Worm (Caenorhabditis elegans) whole organism, L4 larva: ENCODE measurements around the gene bath-45.
A peak's percentile ranks its signal among the peaks of the same experiment; 100 is the strongest.

Experiments
- F26F4.8 ChIP-seq: fragments of 200-800 bp; sonication (Bioruptor generic); conservative IDR thresholded peaks from 2 replicates; pipeline ENCODE4 v1.3.6; 2022; ENCODE audit warnings: missing genetic modification characterization, missing compliant biosample characterization
- F44E2.7 ChIP-seq: fragments of 200-800 bp; sonication (Bioruptor generic); IDR thresholded peaks from 2 replicates; pipeline ENCODE4 v2.1.2; 2022; ENCODE audit warnings: missing genetic modification characterization, missing compliant biosample characterization
- R02D3.7 ChIP-seq: fragments of 150-350 bp; sonication (generic microtip); optimal IDR thresholded peaks from 3 replicates; lab custom pipeline; 2014; ENCODE audit warnings: missing biosample characterization, missing genetic modification characterization
- T20F7.1 ChIP-seq: fragments of 200-800 bp; sonication (Bioruptor generic); optimal IDR thresholded peaks from 2 replicates; lab custom pipeline; 2018; ENCODE audit warnings: mild to moderate bottlenecking, missing genetic modification characterization, missing compliant biosample characterization
- Y5F2A.4 ChIP-seq: fragments of 200-800 bp; sonication (Bioruptor generic); optimal IDR thresholded peaks from 2 replicates; lab custom pipeline; 2018; ENCODE audit warnings: mild to moderate bottlenecking, missing genetic modification characterization, missing compliant biosample characterization
- ZK337.2 ChIP-seq: fragments of 200-800 bp; sonication (Bioruptor generic); IDR thresholded peaks from 2 replicates; pipeline ENCODE4 v1.3.6; 2022; ENCODE audit warnings: missing genetic modification reagents, missing genetic modification characterization, missing compliant biosample characterization
- aha-1 ChIP-seq: fragments of 150-350 bp; peaks from one replicate; lab custom pipeline; 2014; ENCODE audit warnings: missing biosample characterization, missing genetic modification characterization
- ama-1 ChIP-seq: fragments of 150-350 bp; optimal IDR thresholded peaks from 2 replicates; lab custom pipeline; 2014; ENCODE audit warnings: inconsistent platforms, mixed read lengths
- attf-4 ChIP-seq: sonication (generic microtip); optimal IDR thresholded peaks from 3 replicates; lab custom pipeline; 2017; ENCODE audit warnings: missing biosample characterization, missing genetic modification characterization
- ceh-32 ChIP-seq: sonication (generic microtip); optimal IDR thresholded peaks from 2 replicates; lab custom pipeline; 2016; ENCODE audit warnings: mild to moderate bottlenecking, missing genetic modification characterization, missing compliant biosample characterization; ENCODE audit not compliant: poor library complexity
- ceh-44 ChIP-seq: fragments of 200-800 bp; sonication (Bioruptor generic); IDR thresholded peaks from 2 replicates; pipeline ENCODE4 v1.3.6; 2022; ENCODE audit warnings: missing genetic modification reagents, missing genetic modification characterization, missing compliant biosample characterization
- ctbp-1 ChIP-seq: fragments of 200-800 bp; sonication (Bioruptor generic); IDR thresholded peaks from 2 replicates; pipeline ENCODE4 v1.3.6; 2022; ENCODE audit warnings: missing genetic modification reagents, missing genetic modification characterization, missing compliant biosample characterization
- daf-12 ChIP-seq: fragments of 150-350 bp; optimal IDR thresholded peaks from 2 replicates; lab custom pipeline; 2014; ENCODE audit warnings: missing biosample characterization, missing genetic modification reagents, missing genetic modification characterization
- daf-16 ChIP-seq, 3 experiments: sonication (generic microtip); optimal IDR thresholded peaks; 2 replicates each; lab custom pipeline; 2016 to 2017; ENCODE audit warnings: missing genetic modification characterization in 3 of 3, missing genetic modification reagents in 3 of 3, mild to moderate bottlenecking in 2 of 3, missing compliant biosample characterization in 2 of 3, missing biosample characterization in 1 of 3, moderate library complexity in 1 of 3
- daf-19 ChIP-seq: fragments of 200-800 bp; sonication (Bioruptor generic); conservative IDR thresholded peaks from 2 replicates; pipeline ENCODE4 v1.3.6; 2022; ENCODE audit warnings: missing genetic modification characterization, missing compliant biosample characterization
- dmd-6 ChIP-seq: fragments of 200-800 bp; sonication (Bioruptor generic); IDR thresholded peaks from 2 replicates; pipeline ENCODE4 v1.3.6; 2022; ENCODE audit warnings: missing genetic modification reagents, missing genetic modification characterization, missing compliant biosample characterization
- dmd-8 ChIP-seq: fragments of 200-800 bp; sonication (Bioruptor generic); IDR thresholded peaks from 2 replicates; pipeline ENCODE4 v1.3.6; 2022; ENCODE audit warnings: missing genetic modification characterization, missing compliant biosample characterization
- dpl-1 ChIP-seq: fragments of 150-350 bp; optimal IDR thresholded peaks from 2 replicates; lab custom pipeline; 2014; ENCODE audit warnings: missing biosample characterization, missing genetic modification reagents, missing genetic modification characterization
- dve-1 ChIP-seq: sonication (generic microtip); optimal IDR thresholded peaks from 2 replicates; lab custom pipeline; 2017; ENCODE audit warnings: antibody characterized with exemption, mild to moderate bottlenecking, missing genetic modification characterization, missing compliant biosample characterization; ENCODE audit not compliant: insufficient read depth
- egl-27 ChIP-seq: sonication (generic microtip); optimal IDR thresholded peaks from 3 replicates; lab custom pipeline; 2017; ENCODE audit warnings: missing biosample characterization, missing genetic modification reagents, missing genetic modification characterization
- egl-43 ChIP-seq: fragments of 200-800 bp; sonication (Bioruptor generic); IDR thresholded peaks from 2 replicates; pipeline ENCODE4 v1.3.6; 2022; ENCODE audit warnings: missing genetic modification reagents, missing genetic modification characterization, missing compliant biosample characterization
- hif-1 ChIP-seq, 2 experiments: sonication (generic microtip); optimal IDR thresholded peaks; 2 replicates each; lab custom pipeline; 2016 to 2017; ENCODE audit warnings: missing compliant biosample characterization in 2 of 2, missing genetic modification characterization in 2 of 2, missing genetic modification reagents in 2 of 2, missing genotype in 2 of 2, mild to moderate bottlenecking in 1 of 2
- hmg-1.1 ChIP-seq: fragments of 200-800 bp; sonication (Bioruptor generic); IDR thresholded peaks from 2 replicates; pipeline ENCODE4 v1.3.6; 2022; ENCODE audit warnings: missing genetic modification reagents, missing genetic modification characterization, missing compliant biosample characterization
- lim-7 ChIP-seq: fragments of 200-800 bp; sonication (Bioruptor generic); IDR thresholded peaks from 2 replicates; pipeline ENCODE4 v1.3.6; 2022; ENCODE audit warnings: missing genetic modification characterization, missing compliant biosample characterization
- lin-13 ChIP-seq: fragments of 150-350 bp; optimal IDR thresholded peaks from 2 replicates; lab custom pipeline; 2014; ENCODE audit warnings: missing biosample characterization, missing genetic modification reagents, missing genetic modification characterization
- lin-29 ChIP-seq: fragments of 200-800 bp; sonication (Bioruptor generic); IDR thresholded peaks from 2 replicates; pipeline ENCODE4 v1.3.6; 2022; ENCODE audit warnings: missing genetic modification reagents, missing genetic modification characterization, missing compliant biosample characterization
- lin-38 ChIP-seq: fragments of 200-800 bp; sonication (Bioruptor generic); IDR thresholded peaks from 2 replicates; pipeline ENCODE4 v1.3.6; 2022; ENCODE audit warnings: missing genetic modification reagents, missing genetic modification characterization, missing compliant biosample characterization
- lin-39 ChIP-seq: fragments of 150-350 bp; optimal IDR thresholded peaks from 2 replicates; lab custom pipeline; 2014; ENCODE audit warnings: missing biosample characterization, missing genetic modification reagents, missing genetic modification characterization
- lir-3 ChIP-seq: sonication (generic microtip); optimal IDR thresholded peaks from 2 replicates; lab custom pipeline; 2016; ENCODE audit warnings: mild to moderate bottlenecking, missing genetic modification characterization, missing compliant biosample characterization
- mdt-29 ChIP-seq: fragments of 200-800 bp; sonication (Bioruptor generic); IDR thresholded peaks from 2 replicates; pipeline ENCODE4 v1.3.6; 2022; ENCODE audit warnings: missing genetic modification reagents, missing genetic modification characterization, missing compliant biosample characterization
- mxl-2 ChIP-seq: fragments of 200-800 bp; sonication (Bioruptor generic); conservative IDR thresholded peaks from 2 replicates; pipeline ENCODE4 v1.3.6; 2022; ENCODE audit warnings: missing genetic modification reagents, missing genetic modification characterization, missing compliant biosample characterization
- mxl-3 ChIP-seq: fragments of 200-800 bp; sonication (Bioruptor generic); optimal IDR thresholded peaks from 2 replicates; lab custom pipeline; 2018; ENCODE audit warnings: mild to moderate bottlenecking, missing genetic modification characterization, missing compliant biosample characterization
- nhr-10 ChIP-seq: fragments of 150-350 bp; optimal IDR thresholded peaks from 2 replicates; lab custom pipeline; 2014; ENCODE audit warnings: missing biosample characterization, missing genetic modification characterization
- nhr-237 ChIP-seq: sonication (generic microtip); optimal IDR thresholded peaks from 2 replicates; lab custom pipeline; 2017; ENCODE audit warnings: missing biosample characterization, missing genetic modification characterization
- nhr-25 ChIP-seq: sonication (generic microtip); optimal IDR thresholded peaks from 2 replicates; lab custom pipeline; 2017; ENCODE audit warnings: missing genetic modification characterization, mild to moderate bottlenecking, missing compliant biosample characterization, antibody characterized with exemption, moderate library complexity, borderline replicate concordance; ENCODE audit not compliant: insufficient read depth
- nhr-28 ChIP-seq: fragments of 150-350 bp; optimal IDR thresholded peaks from 2 replicates; lab custom pipeline; 2014; ENCODE audit warnings: missing biosample characterization, missing genetic modification characterization
- nhr-41 ChIP-seq: fragments of 200-800 bp; sonication (Bioruptor generic); IDR thresholded peaks from 2 replicates; pipeline ENCODE4 v1.3.6; 2022; ENCODE audit warnings: missing genetic modification reagents, missing genetic modification characterization, missing compliant biosample characterization
- nhr-42 ChIP-seq: fragments of 200-800 bp; sonication (Bioruptor generic); IDR thresholded peaks from 2 replicates; pipeline ENCODE4 v1.3.6; 2022; ENCODE audit warnings: missing genetic modification characterization, missing compliant biosample characterization
- nhr-48 ChIP-seq: sonication (generic microtip); optimal IDR thresholded peaks from 2 replicates; lab custom pipeline; 2016; ENCODE audit warnings: mild to moderate bottlenecking, missing genetic modification characterization, missing compliant biosample characterization
- nhr-6 ChIP-seq: fragments of 150-350 bp; optimal IDR thresholded peaks from 2 replicates; lab custom pipeline; 2014; ENCODE audit warnings: missing biosample characterization, missing genetic modification characterization
- nhr-77 ChIP-seq: fragments of 150-350 bp; optimal IDR thresholded peaks from 2 replicates; lab custom pipeline; 2014; ENCODE audit warnings: missing biosample characterization, missing genetic modification characterization
- pha-4 ChIP-seq, 2 experiments: fragments of 150-350 bp in 1 of 2; fragments of 200-800 bp in 1 of 2; sonication (Bioruptor generic) in 1 of 2; IDR thresholded peaks in 1 of 2; optimal IDR thresholded peaks in 1 of 2; 2 replicates each; pipeline versions ENCODE4 v1.3.6 to Lab custom; 2014 to 2022; ENCODE audit warnings: missing genetic modification characterization in 2 of 2, missing genetic modification reagents in 2 of 2, missing biosample characterization in 1 of 2, missing compliant biosample characterization in 1 of 2
- rbr-2 ChIP-seq: sonication (generic microtip); optimal IDR thresholded peaks from 2 replicates; lab custom pipeline; 2016; ENCODE audit warnings: missing genotype, missing genetic modification characterization, missing compliant biosample characterization
- sdz-12 ChIP-seq: fragments of 200-800 bp; sonication (Bioruptor generic); optimal IDR thresholded peaks from 2 replicates; lab custom pipeline; 2018; ENCODE audit warnings: mild to moderate bottlenecking, missing genetic modification characterization, missing compliant biosample characterization
- skn-1 ChIP-seq: fragments of 150-350 bp; optimal IDR thresholded peaks from 2 replicates; lab custom pipeline; 2014; ENCODE audit warnings: missing biosample characterization, missing genetic modification characterization
- tra-1 ChIP-seq: fragments of 200-800 bp; sonication (Bioruptor generic); IDR thresholded peaks from 2 replicates; pipeline ENCODE4 v1.3.6; 2022; ENCODE audit warnings: missing genetic modification reagents, missing genetic modification characterization, missing compliant biosample characterization
- unc-39 ChIP-seq: sonication (generic microtip); optimal IDR thresholded peaks from 2 replicates; lab custom pipeline; 2017; ENCODE audit warnings: missing biosample characterization, missing genetic modification characterization
- zfp-2 ChIP-seq: sonication (generic microtip); optimal IDR thresholded peaks from 2 replicates; lab custom pipeline; 2016; ENCODE audit warnings: mild to moderate bottlenecking, missing genetic modification characterization, missing compliant biosample characterization
- ztf-11 ChIP-seq: fragments of 150-350 bp; optimal IDR thresholded peaks from 2 replicates; lab custom pipeline; 2014; ENCODE audit warnings: missing biosample characterization, missing genetic modification characterization

The bath-45 gene

DNA sequence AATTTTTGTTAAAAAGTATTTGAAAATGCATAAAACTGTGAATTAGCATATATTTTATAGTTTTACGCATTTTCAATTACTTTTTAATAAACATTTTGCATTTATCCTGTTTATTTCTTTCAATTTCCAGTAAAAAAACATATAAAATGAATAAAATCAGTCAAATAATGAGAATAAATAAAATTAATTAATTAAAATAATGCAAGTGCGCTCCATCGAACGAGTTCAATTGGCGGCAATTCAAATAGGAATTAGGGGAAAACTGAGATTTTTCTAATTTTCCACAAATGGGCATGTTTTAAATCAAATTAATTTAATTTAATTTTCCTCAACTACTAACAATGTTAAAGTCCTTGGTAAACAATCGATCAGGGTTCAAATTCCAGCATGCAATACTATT lies 33.3 kb downstream of the bath-45 start:
- peak; percentile 69 for TF ChIP-seq lin-38
- TF ChIP-seq ctbp-1: no peak
- TF ChIP-seq rbr-2 (tag; lab: Kevin White, UChicago): no peak
- no peak for TF ChIP-seq ama-1 (lab: Kevin White, UChicago)
- no peak for TF ChIP-seq mdt-29 (GFP tag; lab: Robert Waterston, UW)
- no peak for TF ChIP-seq lin-39 (tag; lab: Kevin White, UChicago)

DNA sequence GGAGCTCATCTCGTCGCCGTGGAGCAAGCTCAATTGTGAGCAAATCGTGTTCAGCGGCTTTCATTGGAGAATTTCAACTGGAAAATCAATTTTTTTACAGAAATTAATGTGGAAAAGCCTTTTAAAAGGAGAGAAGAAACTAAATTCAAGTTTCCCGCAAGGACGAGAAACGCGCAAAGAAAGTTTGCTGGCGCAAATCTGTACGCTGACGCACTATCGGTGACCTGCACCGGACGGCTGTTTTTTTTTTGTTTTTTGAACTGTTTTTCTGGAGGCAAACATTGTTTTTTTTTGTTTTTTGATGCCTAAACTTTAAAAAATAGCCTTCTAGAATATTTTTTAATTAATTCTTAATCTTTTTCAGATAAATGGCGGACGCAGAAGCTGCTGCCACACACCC lies 34.2 kb downstream of the bath-45 start, which contains the start of the genes hpr-17 and F32A11.1:
hpr-17 (minus strand) TSS at position 77 of the 400 bp plus-strand sequence.
F32A11.1 (plus strand) TSS at position 359 of the 400 bp plus-strand sequence.
- TF ChIP-seq hmg-1.1 (GFP tag; lab: Robert Waterston, UW) (peak; percentile 78), unc-39 (tag; lab: Kevin White, UChicago) (no peak), nhr-41 (GFP tag; lab: Robert Waterston, UW) (no peak), nhr-42 (0 out of 2 replicates have a peak, but pooled peaks have one; percentile 42), ZK337.2 (GFP tag; lab: Robert Waterston, UW) (no peak), mxl-2 (GFP tag; lab: Robert Waterston, UW) (no peak), mxl-3 (GFP tag; lab: Kevin White, UChicago) (no peak), nhr-25 (tag; lab: Kevin White, UChicago) (no peak), dmd-8 (GFP tag; lab: Robert Waterston, UW) (no peak), egl-27 (tag; lab: Kevin White, UChicago) (no peak), lin-29 (peak; percentile 36; the same call in 1 of the 2 replicates), nhr-77 (tag; lab: Kevin White, UChicago) (peak; percentile 2), nhr-10 (tag; lab: Kevin White, UChicago) (no peak), nhr-28 (tag; lab: Kevin White, UChicago) (peak; percentile 44), T20F7.1 (GFP tag; lab: Kevin White, UChicago) (no peak), lin-39 (tag; lab: Kevin White, UChicago) (no peak), ceh-44 (GFP tag; lab: Robert Waterston, UW) (no peak), tra-1 (GFP tag; lab: Robert Waterston, UW) (no peak), Y5F2A.4 (GFP tag; lab: Kevin White, UChicago) (no peak), daf-16 (GFP tag; optimal IDR thresholded peaks at IDR 0.05; lab: Kevin White, UChicago) (peak in 1 of 2 experiments; percentile 77), daf-16 (tag; optimal IDR thresholded peaks at IDR 0.05; lab: Kevin White, UChicago) (peak; percentile 61), aha-1 (tag; lab: Kevin White, UChicago) (no peak), F26F4.8 (GFP tag; lab: Robert Waterston, UW) (no peak), zfp-2 (tag; lab: Kevin White, UChicago) (no peak), F44E2.7 (GFP tag; lab: Robert Waterston, UW) (no peak), sdz-12 (no peak), ceh-32 (tag; lab: Kevin White, UChicago) (no peak), lim-7 (GFP tag; lab: Robert Waterston, UW) (no peak), nhr-237 (tag; lab: Kevin White, UChicago) (no peak), attf-4 (tag; lab: Kevin White, UChicago) (no peak), ztf-11 (tag; lab: Kevin White, UChicago) (no peak), lir-3 (tag; lab: Kevin White, UChicago) (no peak), dmd-6 (peak; percentile 72), hif-1 (tag; optimal IDR thresholded peaks at IDR 0.05; lab: Kevin White, UChicago) (peak in 1 of 2 experiments; percentile 66), nhr-48 (tag; lab: Kevin White, UChicago) (peak; percentile 46), skn-1 (tag; lab: Kevin White, UChicago) (no peak), lin-13 (GFP tag; lab: Kevin White, UChicago) (peak; percentile 65), ama-1 (lab: Kevin White, UChicago) (peak; percentile 55), dve-1 (tag; lab: Kevin White, UChicago) (peak; percentile 83), daf-12 (tag; lab: Kevin White, UChicago) (no peak), pha-4 (GFP tag; IDR thresholded peaks at IDR 0.05; lab: Robert Waterston, UW) (peak; percentile 64; the same call in 1 of the 2 replicates), pha-4 (tag; optimal IDR thresholded peaks at IDR 0.05; lab: Kevin White, UChicago) (peak; percentile 54), egl-43 (GFP tag; lab: Robert Waterston, UW) (no peak; the same call in 1 of the 2 replicates), daf-19 (no peak), nhr-6 (tag; lab: Kevin White, UChicago) (peak; percentile 75), dpl-1 (GFP tag; lab: Kevin White, UChicago) (peak; percentile 98), R02D3.7 (no peak)
